Worm (Caenorhabditis elegans) whole organism, L4 larva: Measurements from ENCODE around the gene ZC13.1.

ENCODE experiments used
- D1046.2 ChIP-seq: fragments of 200-800 bp; sonication (Bioruptor generic); IDR thresholded peaks from 2 replicates; pipeline ENCODE4 v1.3.6; 2022; ENCODE audit warnings: missing genetic modification characterization, missing compliant biosample characterization
- F10B5.3 ChIP-seq: sonication (generic microtip); optimal IDR thresholded peaks from 2 replicates; lab custom pipeline; 2016; ENCODE audit warnings: mild to moderate bottlenecking, missing genetic modification characterization, missing compliant biosample characterization
- F26F4.8 ChIP-seq: fragments of 200-800 bp; sonication (Bioruptor generic); conservative IDR thresholded peaks from 2 replicates; pipeline ENCODE4 v1.3.6; 2022; ENCODE audit warnings: missing genetic modification characterization, missing compliant biosample characterization
- F44E2.7 ChIP-seq: fragments of 200-800 bp; sonication (Bioruptor generic); IDR thresholded peaks from 2 replicates; pipeline ENCODE4 v2.1.2; 2022; ENCODE audit warnings: missing genetic modification characterization, missing compliant biosample characterization
- F49E8.2 ChIP-seq: sonication (generic microtip); optimal IDR thresholded peaks from 2 replicates; lab custom pipeline; 2016; ENCODE audit warnings: missing compliant biosample characterization, mild to moderate bottlenecking, missing genetic modification characterization, borderline replicate concordance
- R02D3.7 ChIP-seq: fragments of 150-350 bp; sonication (generic microtip); optimal IDR thresholded peaks from 3 replicates; lab custom pipeline; 2014; ENCODE audit warnings: missing biosample characterization, missing genetic modification characterization
- ZK337.2 ChIP-seq: fragments of 200-800 bp; sonication (Bioruptor generic); IDR thresholded peaks from 2 replicates; pipeline ENCODE4 v1.3.6; 2022; ENCODE audit warnings: missing genetic modification reagents, missing genetic modification characterization, missing compliant biosample characterization
- ZK546.5 ChIP-seq, 2 experiments: sonication (generic microtip); optimal IDR thresholded peaks; 2 replicates each; lab custom pipeline; 2017; ENCODE audit warnings: missing biosample characterization in 2 of 2, missing genetic modification characterization in 2 of 2
- aha-1 ChIP-seq: fragments of 150-350 bp; peaks from one replicate; lab custom pipeline; 2014; ENCODE audit warnings: missing biosample characterization, missing genetic modification characterization
- aly-2 ChIP-seq: sonication (generic microtip); optimal IDR thresholded peaks from 2 replicates; lab custom pipeline; 2018; ENCODE audit warnings: missing biosample characterization, missing genetic modification characterization
- arid-1 ChIP-seq: fragments of 200-800 bp; sonication (Bioruptor generic); conservative IDR thresholded peaks from 2 replicates; pipeline ENCODE4 v1.3.6; 2022; ENCODE audit warnings: missing genetic modification reagents, missing genetic modification characterization, missing compliant biosample characterization
- attf-4 ChIP-seq: sonication (generic microtip); optimal IDR thresholded peaks from 3 replicates; lab custom pipeline; 2017; ENCODE audit warnings: missing biosample characterization, missing genetic modification characterization
- ceh-32 ChIP-seq: sonication (generic microtip); optimal IDR thresholded peaks from 2 replicates; lab custom pipeline; 2016; ENCODE audit warnings: mild to moderate bottlenecking, missing genetic modification characterization, missing compliant biosample characterization; ENCODE audit not compliant: poor library complexity
- ceh-82 ChIP-seq: sonication (generic microtip); optimal IDR thresholded peaks from 2 replicates; lab custom pipeline; 2017; ENCODE audit warnings: missing biosample characterization, missing genetic modification characterization
- ces-1 ChIP-seq: fragments of 150-350 bp; sonication (generic microtip); optimal IDR thresholded peaks from 4 replicates; lab custom pipeline; 2014; ENCODE audit warnings: missing biosample characterization, missing genetic modification reagents, missing genetic modification characterization
- cey-2 ChIP-seq: sonication (generic microtip); optimal IDR thresholded peaks from 3 replicates; lab custom pipeline; 2017; ENCODE audit warnings: missing genetic modification characterization, mild to moderate bottlenecking, missing compliant biosample characterization, antibody characterized with exemption, borderline replicate concordance; ENCODE audit not compliant: insufficient read depth
- daf-16 ChIP-seq, 3 experiments: sonication (generic microtip); optimal IDR thresholded peaks; 2 replicates each; lab custom pipeline; 2016 to 2017; ENCODE audit warnings: missing genetic modification characterization in 3 of 3, missing genetic modification reagents in 3 of 3, mild to moderate bottlenecking in 2 of 3, missing compliant biosample characterization in 2 of 3, missing biosample characterization in 1 of 3, moderate library complexity in 1 of 3
- daf-19 ChIP-seq: fragments of 200-800 bp; sonication (Bioruptor generic); conservative IDR thresholded peaks from 2 replicates; pipeline ENCODE4 v1.3.6; 2022; ENCODE audit warnings: missing genetic modification characterization, missing compliant biosample characterization
- daf-8 ChIP-seq: fragments of 200-800 bp; sonication (Bioruptor generic); IDR thresholded peaks from 2 replicates; pipeline ENCODE4 v1.3.6; 2022; ENCODE audit warnings: missing genetic modification characterization, missing compliant biosample characterization
- dmd-6 ChIP-seq: fragments of 200-800 bp; sonication (Bioruptor generic); IDR thresholded peaks from 2 replicates; pipeline ENCODE4 v1.3.6; 2022; ENCODE audit warnings: missing genetic modification reagents, missing genetic modification characterization, missing compliant biosample characterization
- dmd-8 ChIP-seq: fragments of 200-800 bp; sonication (Bioruptor generic); IDR thresholded peaks from 2 replicates; pipeline ENCODE4 v1.3.6; 2022; ENCODE audit warnings: missing genetic modification characterization, missing compliant biosample characterization
- fkh-10 ChIP-seq: fragments of 150-350 bp; optimal IDR thresholded peaks from 2 replicates; lab custom pipeline; 2014; ENCODE audit warnings: missing biosample characterization, missing genetic modification reagents, missing genetic modification characterization
- fos-1 ChIP-seq: fragments of 150-350 bp; optimal IDR thresholded peaks from 2 replicates; lab custom pipeline; 2014; ENCODE audit warnings: missing biosample characterization, missing genetic modification characterization
- gei-8 ChIP-seq: fragments of 200-800 bp; sonication (Bioruptor generic); optimal IDR thresholded peaks from 2 replicates; lab custom pipeline; 2018; ENCODE audit warnings: mild to moderate bottlenecking, missing genetic modification characterization, missing compliant biosample characterization
- hif-1 ChIP-seq, 2 experiments: sonication (generic microtip); optimal IDR thresholded peaks; 2 replicates each; lab custom pipeline; 2016 to 2017; ENCODE audit warnings: missing compliant biosample characterization in 2 of 2, missing genetic modification characterization in 2 of 2, missing genetic modification reagents in 2 of 2, missing genotype in 2 of 2, mild to moderate bottlenecking in 1 of 2
- hmg-1.1 ChIP-seq: fragments of 200-800 bp; sonication (Bioruptor generic); IDR thresholded peaks from 2 replicates; pipeline ENCODE4 v1.3.6; 2022; ENCODE audit warnings: missing genetic modification reagents, missing genetic modification characterization, missing compliant biosample characterization
- lin-13 ChIP-seq: fragments of 150-350 bp; optimal IDR thresholded peaks from 2 replicates; lab custom pipeline; 2014; ENCODE audit warnings: missing biosample characterization, missing genetic modification reagents, missing genetic modification characterization
- lin-15B ChIP-seq: fragments of 150-350 bp; sonication (generic microtip); optimal IDR thresholded peaks from 3 replicates; lab custom pipeline; 2014; ENCODE audit warnings: missing biosample characterization, missing genetic modification characterization
- lin-39 ChIP-seq: fragments of 150-350 bp; optimal IDR thresholded peaks from 2 replicates; lab custom pipeline; 2014; ENCODE audit warnings: missing biosample characterization, missing genetic modification reagents, missing genetic modification characterization
- lir-3 ChIP-seq: sonication (generic microtip); optimal IDR thresholded peaks from 2 replicates; lab custom pipeline; 2016; ENCODE audit warnings: mild to moderate bottlenecking, missing genetic modification characterization, missing compliant biosample characterization
- mdl-1 ChIP-seq, 2 experiments: fragments of 150-350 bp in 1 of 2; sonication (generic microtip) in 1 of 2; optimal IDR thresholded peaks; 2 replicates each; lab custom pipeline; 2014 to 2017; ENCODE audit warnings: missing biosample characterization in 2 of 2, missing genetic modification characterization in 2 of 2
- mes-2 ChIP-seq: sonication (generic microtip); optimal IDR thresholded peaks from 2 replicates; lab custom pipeline; 2016; ENCODE audit warnings: missing genotype, mild to moderate bottlenecking, missing genetic modification characterization, missing compliant biosample characterization; ENCODE audit not compliant: poor library complexity, severe bottlenecking
- mxl-2 ChIP-seq: fragments of 200-800 bp; sonication (Bioruptor generic); conservative IDR thresholded peaks from 2 replicates; pipeline ENCODE4 v1.3.6; 2022; ENCODE audit warnings: missing genetic modification reagents, missing genetic modification characterization, missing compliant biosample characterization
- nhr-10 ChIP-seq: fragments of 150-350 bp; optimal IDR thresholded peaks from 2 replicates; lab custom pipeline; 2014; ENCODE audit warnings: missing biosample characterization, missing genetic modification characterization
- nhr-11 ChIP-seq: fragments of 150-350 bp; optimal IDR thresholded peaks from 2 replicates; lab custom pipeline; 2014; ENCODE audit warnings: missing biosample characterization, missing genetic modification characterization
- nhr-28 ChIP-seq: fragments of 150-350 bp; optimal IDR thresholded peaks from 2 replicates; lab custom pipeline; 2014; ENCODE audit warnings: missing biosample characterization, missing genetic modification characterization
- nhr-42 ChIP-seq: fragments of 200-800 bp; sonication (Bioruptor generic); IDR thresholded peaks from 2 replicates; pipeline ENCODE4 v1.3.6; 2022; ENCODE audit warnings: missing genetic modification characterization, missing compliant biosample characterization
- nhr-48 ChIP-seq: sonication (generic microtip); optimal IDR thresholded peaks from 2 replicates; lab custom pipeline; 2016; ENCODE audit warnings: mild to moderate bottlenecking, missing genetic modification characterization, missing compliant biosample characterization
- pqm-1 ChIP-seq: sonication (generic microtip); optimal IDR thresholded peaks from 2 replicates; lab custom pipeline; 2017; ENCODE audit warnings: missing biosample characterization, missing genetic modification characterization
- rbr-2 ChIP-seq: sonication (generic microtip); optimal IDR thresholded peaks from 2 replicates; lab custom pipeline; 2016; ENCODE audit warnings: missing genotype, missing genetic modification characterization, missing compliant biosample characterization
- saeg-2 ChIP-seq: fragments of 200-800 bp; sonication (Bioruptor generic); IDR thresholded peaks from 2 replicates; pipeline ENCODE4 v1.3.6; 2022; ENCODE audit warnings: missing genetic modification reagents, missing genetic modification characterization, missing compliant biosample characterization
- sdz-12 ChIP-seq: fragments of 200-800 bp; sonication (Bioruptor generic); optimal IDR thresholded peaks from 2 replicates; lab custom pipeline; 2018; ENCODE audit warnings: mild to moderate bottlenecking, missing genetic modification characterization, missing compliant biosample characterization
- snpc-4 ChIP-seq: fragments of 150-350 bp; optimal IDR thresholded peaks from 2 replicates; lab custom pipeline; 2014; ENCODE audit warnings: missing biosample characterization, missing genetic modification characterization
- tag-97 ChIP-seq: fragments of 200-800 bp; sonication (Bioruptor generic); IDR thresholded peaks from 2 replicates; pipeline ENCODE4 v1.3.6; 2022; ENCODE audit warnings: missing genetic modification characterization, missing compliant biosample characterization
- unc-130 ChIP-seq: sonication (generic microtip); optimal IDR thresholded peaks from 2 replicates; lab custom pipeline; 2016; ENCODE audit warnings: missing genetic modification reagents, missing genetic modification characterization, missing compliant biosample characterization
- unc-39 ChIP-seq: sonication (generic microtip); optimal IDR thresholded peaks from 2 replicates; lab custom pipeline; 2017; ENCODE audit warnings: missing biosample characterization, missing genetic modification characterization
- vab-7 ChIP-seq: fragments of 200-800 bp; sonication (Bioruptor generic); IDR thresholded peaks from 2 replicates; pipeline ENCODE4 v1.3.6; 2022; ENCODE audit warnings: missing genetic modification reagents, missing genetic modification characterization, missing compliant biosample characterization
- zag-1 ChIP-seq: fragments of 150-350 bp; optimal IDR thresholded peaks from 2 replicates; lab custom pipeline; 2014; ENCODE audit warnings: missing biosample characterization, missing genetic modification characterization
- zip-2 ChIP-seq: fragments of 150-350 bp; optimal IDR thresholded peaks from 2 replicates; lab custom pipeline; 2014; ENCODE audit warnings: missing biosample characterization, missing genetic modification characterization
- ztf-11 ChIP-seq: fragments of 150-350 bp; optimal IDR thresholded peaks from 2 replicates; lab custom pipeline; 2014; ENCODE audit warnings: missing biosample characterization, missing genetic modification characterization
- ztf-7 ChIP-seq: fragments of 150-350 bp; optimal IDR thresholded peaks from 2 replicates; lab custom pipeline; 2014; ENCODE audit warnings: missing biosample characterization, missing genetic modification characterization

ZC13.1 gene

DNA sequence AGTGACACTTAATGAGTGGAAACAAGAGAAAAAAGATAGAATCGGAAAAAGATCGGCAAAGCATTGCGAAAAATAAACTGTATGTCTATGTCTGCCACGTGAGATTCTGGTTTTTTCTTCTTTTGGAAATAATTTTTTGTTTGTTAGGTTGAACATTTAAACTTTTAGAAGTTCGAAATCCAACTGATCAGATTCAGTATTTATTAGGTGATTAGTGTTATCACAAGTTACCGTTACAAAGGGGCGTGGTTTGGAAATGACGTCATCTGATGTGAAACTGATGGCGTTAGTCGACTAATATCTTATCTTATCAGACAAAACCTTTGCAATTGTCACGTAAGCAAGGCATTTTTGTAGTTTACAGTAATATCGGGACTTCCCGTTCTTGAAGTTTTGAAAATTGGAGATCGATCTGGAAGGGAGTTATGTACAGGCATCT lies 12.7 kb upstream of the ZC13.1 start (continued):
- TF ChIP-seq F26F4.8, result no peak
- TF ChIP-seq ZK546.5 (tag; optimal IDR thresholded peaks at IDR 0.05; lab: Kevin White, UChicago), result no peak
- no peak for TF ChIP-seq daf-19 (GFP tag; lab: Robert Waterston, UW)
- TF ChIP-seq tag-97 (GFP tag; lab: Robert Waterston, UW), result no peak
- TF ChIP-seq F10B5.3 (tag; lab: Kevin White, UChicago), result no peak
- TF ChIP-seq mxl-2 (GFP tag; lab: Robert Waterston, UW), result no peak
- TF ChIP-seq rbr-2 (tag; lab: Kevin White, UChicago), result no peak
- no peak for TF ChIP-seq nhr-42 (GFP tag; lab: Robert Waterston, UW)
- no peak for TF ChIP-seq zag-1 (tag; lab: Kevin White, UChicago)
- TF ChIP-seq ztf-11, result no peak
- no peak for TF ChIP-seq lin-13 (GFP tag; lab: Kevin White, UChicago)
- TF ChIP-seq fkh-10 (GFP tag; lab: Kevin White, UChicago), result no peak
- no peak for TF ChIP-seq unc-130 (GFP tag; lab: Kevin White, UChicago)
- TF ChIP-seq saeg-2, result no peak
- no peak for TF ChIP-seq arid-1 (GFP tag; lab: Robert Waterston, UW)
- TF ChIP-seq lir-3 (tag; lab: Kevin White, UChicago), result no peak
- no peak for TF ChIP-seq lin-15B (tag; lab: Kevin White, UChicago)
- peak; percentile 81 for TF ChIP-seq nhr-28 (tag; lab: Kevin White, UChicago)
- TF ChIP-seq hmg-1.1 (GFP tag; lab: Robert Waterston, UW), result no peak
- peak; percentile 61 to 85 for TF ChIP-seq mdl-1 (tag; optimal IDR thresholded peaks at IDR 0.05; lab: Kevin White, UChicago)
- TF ChIP-seq zip-2 (tag; lab: Kevin White, UChicago), result no peak
- TF ChIP-seq aly-2 (tag; lab: Kevin White, UChicago), result no peak
- no peak for TF ChIP-seq nhr-11 (tag; lab: Kevin White, UChicago)
- peak; percentile 15 for TF ChIP-seq nhr-10 (tag; lab: Kevin White, UChicago)
- peak; percentile 85 for TF ChIP-seq nhr-48 (tag; lab: Kevin White, UChicago)
- TF ChIP-seq fos-1 (tag; lab: Kevin White, UChicago), result no peak
- TF ChIP-seq cey-2 (tag; lab: Kevin White, UChicago), result peak; percentile 36

DNA sequence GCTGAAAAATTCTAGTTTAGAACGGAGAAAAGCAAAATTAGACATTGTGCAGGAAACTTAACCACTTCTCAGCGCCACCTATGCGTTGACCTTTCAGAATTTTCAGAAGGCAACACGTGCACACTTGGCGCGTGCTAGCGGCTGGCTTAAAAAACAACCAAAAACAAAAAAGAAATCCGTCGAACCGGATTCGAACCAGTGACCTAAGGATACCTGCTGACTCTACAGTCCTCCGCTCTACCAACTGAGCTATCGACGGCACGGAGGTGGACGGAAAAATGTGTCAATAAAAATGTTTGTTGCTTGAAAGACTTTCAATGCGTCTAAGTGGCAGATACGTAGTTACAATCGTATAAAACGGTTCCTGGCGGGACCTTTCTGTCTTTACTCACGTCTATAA lies 11.8 kb upstream of the ZC13.1 start:
- TF ChIP-seq zag-1 (tag; lab: Kevin White, UChicago) (no peak), ZK337.2 (GFP tag; lab: Robert Waterston, UW) (no peak), lin-39 (tag; lab: Kevin White, UChicago) (no peak), mes-2 (tag; lab: Kevin White, UChicago) (no peak), attf-4 (tag; lab: Kevin White, UChicago) (no peak), F26F4.8 (no peak), daf-8 (GFP tag; lab: Robert Waterston, UW) (no peak), hif-1 (tag; optimal IDR thresholded peaks at IDR 0.05; lab: Kevin White, UChicago) (no peak), vab-7 (GFP tag; lab: Robert Waterston, UW) (no peak), rbr-2 (tag; lab: Kevin White, UChicago) (no peak), daf-16 (GFP tag; optimal IDR thresholded peaks at IDR 0.05; lab: Kevin White, UChicago) (no peak), daf-16 (tag; optimal IDR thresholded peaks at IDR 0.05; lab: Kevin White, UChicago) (no peak), nhr-48 (tag; lab: Kevin White, UChicago) (no peak), sdz-12 (GFP tag; lab: Kevin White, UChicago) (no peak), R02D3.7 (tag; lab: Kevin White, UChicago) (no peak), dmd-8 (no peak), gei-8 (GFP tag; lab: Kevin White, UChicago) (no peak), snpc-4 (tag; lab: Kevin White, UChicago) (no peak), ceh-32 (tag; lab: Kevin White, UChicago) (no peak), aha-1 (peak; percentile 86), pqm-1 (tag; lab: Kevin White, UChicago) (no peak), ces-1 (GFP tag; lab: Kevin White, UChicago) (no peak), F44E2.7 (GFP tag; lab: Robert Waterston, UW) (no peak), ztf-7 (no peak), dmd-6 (GFP tag; lab: Robert Waterston, UW) (peak; percentile 21; the same call in 1 of the 2 replicates), D1046.2 (0 out of 2 replicates have a peak, but pooled peaks have one; percentile 25), unc-39 (tag; lab: Kevin White, UChicago) (no peak), ceh-82 (no peak), F49E8.2 (tag; lab: Kevin White, UChicago) (no peak)
